Worm (Caenorhabditis elegans) whole organism, midembryonic: Measurements from ENCODE around the gene JC8.16.

Source experiments
- T22C8.4 ChIP-seq: fragments of 200-800 bp; sonication (Bioruptor generic); IDR thresholded peaks from 2 replicates; pipeline ENCODE4 v1.3.6; 2022; ENCODE audit warnings: missing genetic modification characterization, missing compliant biosample characterization
- cog-1 ChIP-seq: sonication (generic microtip); optimal IDR thresholded peaks from 2 replicates; lab custom pipeline; 2016; ENCODE audit warnings: missing genetic modification characterization, missing compliant biosample characterization
- flt-1 ChIP-seq: fragments of 200-800 bp; sonication (Bioruptor generic); IDR thresholded peaks from 2 replicates; pipeline ENCODE4 v1.3.6; 2022; ENCODE audit warnings: missing genetic modification characterization, missing compliant biosample characterization
- klf-2 ChIP-seq: fragments of 200-800 bp; sonication (Bioruptor generic); conservative IDR thresholded peaks from 2 replicates; pipeline ENCODE4 v1.3.6; 2022; ENCODE audit warnings: missing genetic modification reagents, missing genetic modification characterization, missing compliant biosample characterization
- med-1 ChIP-seq: sonication (generic microtip); optimal IDR thresholded peaks from 2 replicates; lab custom pipeline; 2017; ENCODE audit warnings: missing genetic modification characterization, mild to moderate bottlenecking, missing compliant biosample characterization, antibody characterized with exemption, missing genetic modification reagents; ENCODE audit not compliant: insufficient read depth
- ref-1 ChIP-seq: fragments of 200-800 bp; sonication (Bioruptor generic); conservative IDR thresholded peaks from 2 replicates; pipeline ENCODE4 v1.3.6; 2022; ENCODE audit warnings: missing genetic modification reagents, missing genetic modification characterization, missing compliant biosample characterization
- tab-1 ChIP-seq: fragments of 200-800 bp; sonication (Bioruptor generic); IDR thresholded peaks from 2 replicates; pipeline ENCODE4 v1.3.6; 2022; ENCODE audit warnings: missing genetic modification characterization, missing compliant biosample characterization
- ztf-23 ChIP-seq: fragments of 200-800 bp; sonication (Bioruptor generic); IDR thresholded peaks from 2 replicates; pipeline ENCODE4 v1.3.6; 2022; ENCODE audit warnings: missing genetic modification reagents, missing genetic modification characterization, missing compliant biosample characterization
- ztf-29 ChIP-seq: fragments of 200-800 bp; sonication (Bioruptor generic); IDR thresholded peaks from 2 replicates; pipeline ENCODE4 v1.3.6; 2022; ENCODE audit warnings: missing genetic modification reagents, missing genetic modification characterization, missing compliant biosample characterization

ce11 chrIV:13261778-13262177 lies 2.8 kb downstream of the JC8.16 start:
- no peak for TF ChIP-seq ztf-29 (GFP tag; lab: Robert Waterston, UW)
- TF ChIP-seq med-1 (GFP tag; lab: Kevin White, UChicago), result no peak
- no peak for TF ChIP-seq T22C8.4 (GFP tag; lab: Robert Waterston, UW)
- no peak for TF ChIP-seq cog-1 (tag; lab: Kevin White, UChicago)
- no peak for TF ChIP-seq ref-1 (GFP tag; lab: Robert Waterston, UW)
- TF ChIP-seq tab-1, result no peak
- TF ChIP-seq flt-1 (GFP tag; lab: Robert Waterston, UW), result no peak
- TF ChIP-seq klf-2 (GFP tag; lab: Robert Waterston, UW), result no peak
- no peak for TF ChIP-seq ztf-23 (GFP tag; lab: Robert Waterston, UW)
